Fruit fly (Drosophila melanogaster): ENCODE measurements around the gene Lectin-galC1.

DNA sequence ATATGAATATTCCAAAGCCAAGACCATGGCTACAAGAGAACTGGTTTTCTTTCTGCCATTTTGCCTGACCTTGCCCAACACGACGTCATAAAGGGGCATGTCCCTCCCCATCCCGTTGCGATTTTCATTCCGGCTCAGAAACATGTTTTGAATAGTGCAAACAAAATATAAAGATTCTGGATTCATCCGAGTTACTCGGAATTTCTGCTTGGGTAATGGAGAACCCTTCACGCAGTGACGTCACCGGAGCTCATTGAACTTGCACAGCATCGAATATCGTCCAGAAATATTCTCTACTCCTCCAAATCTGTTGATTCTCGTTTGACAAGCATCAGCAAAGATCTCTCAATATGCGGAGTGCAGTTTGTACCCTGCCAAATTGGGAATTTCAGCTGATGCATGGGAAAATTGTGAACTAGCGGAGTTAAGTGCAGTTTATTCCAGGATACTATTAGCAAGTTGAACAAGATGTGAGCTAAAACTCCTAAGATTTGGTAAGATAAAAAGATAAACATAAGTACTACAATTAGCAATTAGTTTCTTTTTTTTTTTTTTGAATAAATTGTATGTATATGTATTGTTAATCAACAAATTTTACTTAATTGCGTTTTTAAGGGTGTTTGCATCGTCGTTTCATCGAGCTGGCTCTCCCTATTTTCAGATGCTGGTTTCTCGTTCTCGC is 37.0 kb downstream of the Lectin-galC1 start, which contains the start of gene CG10026:
- TF ChIP-seq CG18476 (GFP tag; optimal IDR thresholded peaks at IDR 0.05), result no peak
- TF ChIP-seq Rx (GFP tag; IDR thresholded peaks at IDR 0.05), result no peak
- no peak for TF ChIP-seq Dip2 (GFP tag; IDR thresholded peaks at IDR 0.05)
- TF ChIP-seq dysf (GFP tag; IDR thresholded peaks at IDR 0.05), result no peak
- TF ChIP-seq Ravus (GFP tag; IDR thresholded peaks at IDR 0.05), result no peak
- no peak for TF ChIP-seq crp (GFP tag; optimal IDR thresholded peaks at IDR 0.05)
- TF ChIP-seq Hmx (GFP tag; optimal IDR thresholded peaks at IDR 0.05), result no peak
- no peak for TF ChIP-seq insv (GFP tag; optimal IDR thresholded peaks at IDR 0.05)
- TF ChIP-seq CG13424 (tag; optimal IDR thresholded peaks at IDR 0.05), result no peak
- TF ChIP-seq Elba2 (GFP tag; optimal IDR thresholded peaks at IDR 0.05), result no peak
- TF ChIP-seq chn (GFP tag; optimal IDR thresholded peaks at IDR 0.05), result no peak
- no peak for TF ChIP-seq crol (GFP tag; IDR thresholded peaks at IDR 0.05)
- no peak for TF ChIP-seq slbo (GFP tag; IDR thresholded peaks at IDR 0.05)
- TF ChIP-seq caup (GFP tag; optimal IDR thresholded peaks at IDR 0.05; ENCODE audit: severe bottlenecking), result no peak

Data from whole organism, embryonic.